Fruit fly (Drosophila melanogaster) Kc167 (cell line): ENCODE measurements around the gene inaE.
A peak's percentile ranks its signal among the peaks of the same experiment; 100 is the strongest.

Experiments used
- Myc ChIP-seq: fragments of >200 bp; optimal IDR thresholded peaks from 2 replicates; lab custom pipeline; 2017; ENCODE audit warnings: missing external identifiers
- Sin3A ChIP-seq: fragments of >200 bp; optimal IDR thresholded peaks from 2 replicates; lab custom pipeline; 2018; ENCODE audit warnings: missing external identifiers
- h ChIP-seq: fragments of >200 bp; optimal IDR thresholded peaks from 3 replicates; lab custom pipeline; 2018; ENCODE audit warnings: missing external identifiers
- insv ChIP-seq: fragments of >200 bp; optimal IDR thresholded peaks from 3 replicates; lab custom pipeline; 2018; ENCODE audit warnings: missing external identifiers
- psq ChIP-seq: fragments of >200 bp; optimal IDR thresholded peaks from 2 replicates; lab custom pipeline; 2017; ENCODE audit warnings: missing external identifiers
- ttk ChIP-seq: sonication (Bioruptor generic); optimal IDR thresholded peaks from 2 replicates; lab custom pipeline; 2017; ENCODE audit warnings: missing external identifiers

inaE gene

dm6 chrX:13783534-13783949 is at the start of gene inaE:
Gene inaE, plus strand, starts transcription at chrX:13783714.
- TF ChIP-seq h (lab: Kevin White, UChicago): no peak
- TF ChIP-seq Sin3A (lab: Kevin White, UChicago): no peak
- TF ChIP-seq Myc (lab: Kevin White, UChicago): no peak
- no peak for TF ChIP-seq ttk (lab: Kevin White, UChicago)
- TF ChIP-seq psq (lab: Kevin White, UChicago): no peak
- no peak for TF ChIP-seq insv

dm6 chrX:13734866-13735265 is 48.6 kb upstream of the inaE start:
- TF ChIP-seq h (lab: Kevin White, UChicago): no peak
- no peak for TF ChIP-seq Sin3A (lab: Kevin White, UChicago)
- no peak for TF ChIP-seq insv
- no peak for TF ChIP-seq psq (lab: Kevin White, UChicago)
- no peak for TF ChIP-seq ttk (lab: Kevin White, UChicago)
- TF ChIP-seq Myc (lab: Kevin White, UChicago): no peak

dm6 chrX:13735322-13736173 is 48.0 kb upstream of the inaE start:
- TF ChIP-seq Sin3A (lab: Kevin White, UChicago) (no peak), Myc (lab: Kevin White, UChicago) (no peak), psq (lab: Kevin White, UChicago) (no peak), h (lab: Kevin White, UChicago) (no peak), insv (no peak), ttk (lab: Kevin White, UChicago) (no peak)

dm6 chrX:13736174-13736482 is 47.4 kb upstream of the inaE start, which contains the start of gene g:
Gene g, minus strand, starts transcription at chrX:13736278.
- TF ChIP-seq Sin3A (lab: Kevin White, UChicago) (no peak), h (lab: Kevin White, UChicago) (no peak), Myc (lab: Kevin White, UChicago) (no peak), ttk (lab: Kevin White, UChicago) (no peak), insv (no peak), psq (lab: Kevin White, UChicago) (no peak)

dm6 chrX:13737939-13738338 is 45.6 kb upstream of the inaE start, which contains the start of gene CG11134:
Gene CG11134, plus strand, starts transcription at chrX:13737942.
- no peak for TF ChIP-seq h (lab: Kevin White, UChicago)
- no peak for TF ChIP-seq Myc (lab: Kevin White, UChicago)
- no peak for TF ChIP-seq insv
- no peak for TF ChIP-seq Sin3A (lab: Kevin White, UChicago)
- TF ChIP-seq psq (lab: Kevin White, UChicago): no peak
- TF ChIP-seq ttk (lab: Kevin White, UChicago): no peak

- no peak for TF ChIP-seq Myc (lab: Kevin White, UChicago)
- no peak for TF ChIP-seq h (lab: Kevin White, UChicago)
- peak; percentile 34 for TF ChIP-seq insv
- TF ChIP-seq psq (lab: Kevin White, UChicago): no peak
Observed at dm6 chrX:13739411-13739888, 44.1 kb upstream of the inaE start, which contains the start of gene CG11151. Gene CG11151, plus strand, starts transcription at chrX:13739744.

- TF ChIP-seq psq (lab: Kevin White, UChicago) (no peak), insv (no peak), Myc (lab: Kevin White, UChicago) (no peak), ttk (lab: Kevin White, UChicago) (no peak), h (lab: Kevin White, UChicago) (no peak), Sin3A (lab: Kevin White, UChicago) (no peak)
Observed at dm6 chrX:13740062-13740461, 43.5 kb upstream of the inaE start.

- no peak for TF ChIP-seq ttk (lab: Kevin White, UChicago)
- no peak for TF ChIP-seq Myc (lab: Kevin White, UChicago)
- TF ChIP-seq Sin3A (lab: Kevin White, UChicago): no peak
- TF ChIP-seq h (lab: Kevin White, UChicago): no peak
- TF ChIP-seq psq (lab: Kevin White, UChicago): no peak
- no peak for TF ChIP-seq insv
Observed at dm6 chrX:13740992-13741391, 42.5 kb upstream of the inaE start.

dm6 chrX:13744599-13745052 is 38.9 kb upstream of the inaE start, which contains the start of gene Grip91:
Gene Grip91, minus strand, starts transcription at chrX:13744683.
- no peak for TF ChIP-seq h (lab: Kevin White, UChicago)
- no peak for TF ChIP-seq ttk (lab: Kevin White, UChicago)
- no peak for TF ChIP-seq psq (lab: Kevin White, UChicago)
- TF ChIP-seq insv: no peak
- no peak for TF ChIP-seq Sin3A (lab: Kevin White, UChicago)
- no peak for TF ChIP-seq Myc (lab: Kevin White, UChicago)

- no peak for TF ChIP-seq h (lab: Kevin White, UChicago)
- no peak for TF ChIP-seq psq (lab: Kevin White, UChicago)
- TF ChIP-seq insv: no peak
- TF ChIP-seq ttk (lab: Kevin White, UChicago): no peak
- no peak for TF ChIP-seq Sin3A (lab: Kevin White, UChicago)
Observed at dm6 chrX:13747052-13747451, 36.5 kb upstream of the inaE start.

dm6 chrX:13747635-13748467 is 35.7 kb upstream of the inaE start:
- TF ChIP-seq ttk (lab: Kevin White, UChicago): no peak
- no peak for TF ChIP-seq Myc (lab: Kevin White, UChicago)
- TF ChIP-seq insv: no peak
- no peak for TF ChIP-seq Sin3A (lab: Kevin White, UChicago)
- TF ChIP-seq h (lab: Kevin White, UChicago): no peak
- no peak for TF ChIP-seq psq (lab: Kevin White, UChicago)
